Fruit fly (Drosophila melanogaster) whole organism, embryonic: Measurements from ENCODE around the gene M6.

Experiments used
- CG10147 ChIP-seq: fragments of 200-800 bp; sonication (Bioruptor generic); optimal IDR thresholded peaks from 2 replicates; lab custom pipeline; 2019; ENCODE audit warnings: missing biosample characterization, mild to moderate bottlenecking, missing genetic modification characterization, moderate library complexity
- CG4404 ChIP-seq: fragments of 200-800 bp; sonication (Bioruptor generic); IDR thresholded peaks from 2 replicates; pipeline ENCODE4 v1.3.6; 2022; ENCODE audit warnings: missing biosample characterization, missing genetic modification characterization
- CG6854 ChIP-seq: fragments of 200-800 bp; sonication (Bioruptor generic); optimal IDR thresholded peaks from 3 replicates; lab custom pipeline; 2017; ENCODE audit warnings: missing biosample characterization, mild to moderate bottlenecking, missing genetic modification characterization
- CG8359 ChIP-seq: fragments of 200-800 bp; sonication (Bioruptor generic); optimal IDR thresholded peaks from 2 replicates; lab custom pipeline; 2017; ENCODE audit warnings: missing biosample characterization, mild to moderate bottlenecking, missing genetic modification characterization, borderline replicate concordance
- CG9727 ChIP-seq: fragments of 200-800 bp; sonication (Bioruptor generic); optimal IDR thresholded peaks from 3 replicates; lab custom pipeline; 2017; ENCODE audit warnings: missing biosample characterization, mild to moderate bottlenecking, missing genetic modification characterization
- NC2α ChIP-seq: fragments of 200-800 bp; sonication (Bioruptor generic); optimal IDR thresholded peaks from 2 replicates; lab custom pipeline; 2016; ENCODE audit warnings: missing biosample characterization, missing genetic modification characterization
- NK7.1 ChIP-seq: fragments of 200-800 bp; sonication (Bioruptor generic); optimal IDR thresholded peaks from 3 replicates; lab custom pipeline; 2016; ENCODE audit warnings: missing biosample characterization, missing genetic modification characterization
- Tbp ChIP-seq: fragments of >200 bp; optimal IDR thresholded peaks from 2 replicates; lab custom pipeline; 2018; ENCODE audit warnings: missing biosample characterization, missing genetic modification characterization
- chif ChIP-seq, 2 experiments: fragments of 200-800 bp; sonication (Bioruptor generic); optimal IDR thresholded peaks; 3 replicates each; lab custom pipeline; 2016; ENCODE audit warnings: missing biosample characterization in 2 of 2, missing genetic modification characterization in 2 of 2
- ci ChIP-seq: fragments of 200-800 bp; sonication (Bioruptor generic); IDR thresholded peaks from 3 replicates; pipeline ENCODE4 v1.3.6; 2022; ENCODE audit warnings: missing biosample characterization, missing genetic modification characterization
- exex ChIP-seq: fragments of 200-800 bp; sonication (Bioruptor generic); optimal IDR thresholded peaks from 4 replicates; lab custom pipeline; 2018; ENCODE audit warnings: missing biosample characterization, mild to moderate bottlenecking, missing genetic modification characterization, moderate library complexity
- kah ChIP-seq: fragments of 200-800 bp; sonication (Bioruptor generic); optimal IDR thresholded peaks from 2 replicates; lab custom pipeline; 2018; ENCODE audit warnings: missing biosample characterization, mild to moderate bottlenecking, missing genetic modification characterization
- lov ChIP-seq, 2 experiments: fragments of 200-800 bp in 1 of 2; fragments of >200 bp in 1 of 2; sonication (Bioruptor generic) in 1 of 2; IDR thresholded peaks in 1 of 2; optimal IDR thresholded peaks in 1 of 2; 2 replicates in 1 of 2; 3 replicates in 1 of 2; pipeline versions ENCODE4 v1.3.6 to Lab custom; 2017 to 2022; ENCODE audit warnings: missing biosample characterization in 1 of 2, missing genetic modification characterization in 1 of 2

DNA sequence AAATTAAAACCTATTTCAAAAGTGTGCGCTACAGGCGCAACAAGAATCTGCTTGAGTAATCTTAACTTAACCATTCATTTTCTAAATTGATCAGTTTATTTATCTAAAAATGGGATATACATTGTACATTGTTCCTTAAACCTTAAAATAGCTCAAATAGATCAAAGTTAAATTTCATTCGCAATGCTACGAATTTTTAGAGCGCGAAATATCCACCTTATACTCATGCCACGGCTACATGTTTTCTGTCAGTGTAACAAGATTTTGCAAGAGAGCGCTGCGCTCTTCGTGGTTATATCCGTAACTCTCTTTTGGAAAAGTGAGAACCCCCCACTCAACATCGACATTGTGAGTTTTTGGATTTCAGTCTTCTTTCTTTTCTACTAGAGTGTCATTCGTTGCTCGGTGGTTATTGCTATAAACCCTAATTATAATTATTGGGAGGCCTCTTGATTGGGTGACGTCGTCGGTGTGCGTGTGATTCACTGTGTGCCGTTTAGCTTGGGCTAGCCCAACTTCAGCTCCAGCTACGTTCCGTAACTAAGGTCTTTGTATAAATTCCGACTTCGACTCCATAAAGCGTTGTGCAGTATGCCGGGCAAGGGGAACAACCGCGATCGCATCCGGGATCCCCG, 2.0 kb downstream of the M6 start:
- TF ChIP-seq CG10147 (GFP tag; lab: Kevin White, UChicago) (no peak), lov (optimal IDR thresholded peaks at IDR 0.05; lab: Kevin White, UChicago) (no peak), lov (GFP tag; IDR thresholded peaks at IDR 0.05; lab: Robert Waterston, UW) (no peak), Tbp (GFP tag; lab: Kevin White, UChicago) (no peak), CG6854 (GFP tag; lab: Kevin White, UChicago) (no peak), CG8359 (GFP tag; lab: Kevin White, UChicago) (peak; percentile 3), CG4404 (GFP tag; lab: Robert Waterston, UW) (no peak), kah (GFP tag; lab: Kevin White, UChicago) (no peak), ci (GFP tag; lab: Robert Waterston, UW) (peak; percentile 71; the same call in 2 of the 3 replicates), NK7.1 (GFP tag; lab: Kevin White, UChicago) (no peak), NC2α (GFP tag; lab: Kevin White, UChicago) (no peak), CG9727 (GFP tag; lab: Kevin White, UChicago) (peak; percentile 15), chif (GFP tag; optimal IDR thresholded peaks at IDR 0.05; lab: Kevin White, UChicago) (peak; percentile 16 to 41), exex (peak; percentile 82)
